Worm (Caenorhabditis elegans) whole organism, L1 larva: ENCODE results near the gene picd-1.

ENCODE experiments used
- C34B4.2 ChIP-seq: sonication (generic microtip); optimal IDR thresholded peaks from 2 replicates; lab custom pipeline; 2017; ENCODE audit warnings: mild to moderate bottlenecking, missing genetic modification characterization, missing compliant biosample characterization
- aha-1 ChIP-seq: fragments of 150-350 bp; optimal IDR thresholded peaks from 2 replicates; lab custom pipeline; 2014; ENCODE audit warnings: missing biosample characterization, missing genetic modification characterization
- ceh-63 ChIP-seq: fragments of 200-800 bp; sonication (Bioruptor generic); optimal IDR thresholded peaks from 2 replicates; lab custom pipeline; 2018; ENCODE audit warnings: mild to moderate bottlenecking, missing genetic modification characterization, missing compliant biosample characterization
- ceh-8 ChIP-seq: fragments of 200-800 bp; sonication (Bioruptor generic); optimal IDR thresholded peaks from 2 replicates; lab custom pipeline; 2018; ENCODE audit warnings: mild to moderate bottlenecking, missing genetic modification characterization, moderate library complexity, missing compliant biosample characterization
- ceh-82 ChIP-seq, 3 experiments: fragments of 150-350 bp in 1 of 3; sonication (generic microtip) in 2 of 3; optimal IDR thresholded peaks; 2 replicates each; lab custom pipeline; 2014 to 2017; ENCODE audit warnings: missing biosample characterization in 3 of 3, missing genetic modification characterization in 3 of 3
- ceh-88 ChIP-seq: fragments of 200-800 bp; sonication (Bioruptor generic); IDR thresholded peaks from 2 replicates; pipeline ENCODE4 v1.3.6; 2022; ENCODE audit warnings: missing genetic modification characterization, missing compliant biosample characterization
- ceh-90 ChIP-seq: sonication (generic microtip); optimal IDR thresholded peaks from 2 replicates; lab custom pipeline; 2016; ENCODE audit warnings: missing genetic modification characterization, missing compliant biosample characterization
- dpl-1 ChIP-seq, 3 experiments: fragments of 150-350 bp in 2 of 3; sonication (generic microtip) in 1 of 3; optimal IDR thresholded peaks; 2 replicates each; lab custom pipeline; 2014 to 2017; ENCODE audit warnings: missing biosample characterization in 3 of 3, missing genetic modification characterization in 3 of 3, missing genetic modification reagents in 3 of 3
- dsc-1 ChIP-seq: sonication (generic microtip); optimal IDR thresholded peaks from 2 replicates; lab custom pipeline; 2016; ENCODE audit warnings: mild to moderate bottlenecking, missing genetic modification characterization, missing compliant biosample characterization
- efl-1 ChIP-seq, 4 experiments: fragments of 150-350 bp; optimal IDR thresholded peaks in 3 of 4; peaks in 1 of 4; 1 replicate in 1 of 4; 2 replicates in 3 of 4; lab custom pipeline; 2014; ENCODE audit warnings: missing biosample characterization in 2 of 4, missing genetic modification characterization in 2 of 4, missing genetic modification reagents in 2 of 4
- efl-3 ChIP-seq: fragments of 200-800 bp; sonication (Bioruptor generic); optimal IDR thresholded peaks from 2 replicates; lab custom pipeline; 2018; ENCODE audit warnings: mild to moderate bottlenecking, missing genetic modification characterization, missing compliant biosample characterization
- egl-13 ChIP-seq: sonication (generic microtip); optimal IDR thresholded peaks from 2 replicates; lab custom pipeline; 2016; ENCODE audit warnings: missing genotype, missing genetic modification reagents, missing genetic modification characterization, missing compliant biosample characterization
- elt-2 ChIP-seq: sonication (generic microtip); optimal IDR thresholded peaks from 2 replicates; lab custom pipeline; 2016; ENCODE audit warnings: missing genetic modification characterization, mild to moderate bottlenecking, inconsistent platforms, missing compliant biosample characterization, missing genetic modification reagents
- elt-3 ChIP-seq, 6 experiments: fragments of 150-350 bp in 1 of 6; sonication (generic microtip); optimal IDR thresholded peaks; 2 replicates each; lab custom pipeline; 2017 to 2018; ENCODE audit warnings: missing biosample characterization in 6 of 6, missing genetic modification characterization in 6 of 6, inconsistent platforms in 1 of 6
- fkh-8 ChIP-seq: sonication (generic microtip); optimal IDR thresholded peaks from 2 replicates; lab custom pipeline; 2016; ENCODE audit warnings: mild to moderate bottlenecking, missing genetic modification characterization, missing compliant biosample characterization
- fos-1 ChIP-seq: fragments of 150-350 bp; optimal IDR thresholded peaks from 2 replicates; lab custom pipeline; 2014; ENCODE audit warnings: missing biosample characterization, missing genetic modification characterization
- hpl-2 ChIP-seq: fragments of 150-350 bp; optimal IDR thresholded peaks from 2 replicates; lab custom pipeline; 2014; ENCODE audit warnings: missing biosample characterization, missing genetic modification reagents, missing genetic modification characterization
- irx-1 ChIP-seq: sonication (generic microtip); optimal IDR thresholded peaks from 2 replicates; lab custom pipeline; 2016; ENCODE audit warnings: missing genetic modification characterization, missing compliant biosample characterization
- jun-1 ChIP-seq: fragments of 150-350 bp; optimal IDR thresholded peaks from 2 replicates; lab custom pipeline; 2014; ENCODE audit warnings: missing biosample characterization, missing genetic modification reagents, missing genetic modification characterization
- lin-14 ChIP-seq: fragments of 200-800 bp; sonication (Bioruptor generic); optimal IDR thresholded peaks from 2 replicates; lab custom pipeline; 2018; ENCODE audit warnings: mild to moderate bottlenecking, missing genetic modification characterization, moderate library complexity, missing compliant biosample characterization
- lin-15B ChIP-seq: fragments of 150-350 bp; sonication (generic microtip); optimal IDR thresholded peaks from 3 replicates; lab custom pipeline; 2014; ENCODE audit warnings: missing biosample characterization, missing genetic modification characterization
- lin-35 ChIP-seq, 2 experiments: fragments of 150-350 bp; optimal IDR thresholded peaks; 2 replicates each; lab custom pipeline; 2014; ENCODE audit warnings: missing biosample characterization in 2 of 2, missing genetic modification characterization in 2 of 2, missing genetic modification reagents in 2 of 2
- lin-39 ChIP-seq: fragments of 150-350 bp; optimal IDR thresholded peaks from 2 replicates; lab custom pipeline; 2014; ENCODE audit warnings: missing biosample characterization, missing genetic modification reagents, missing genetic modification characterization
- lsy-2 ChIP-seq, 2 experiments: fragments of 150-350 bp; optimal IDR thresholded peaks; 2 replicates each; lab custom pipeline; 2014; ENCODE audit warnings: missing biosample characterization in 2 of 2, missing genetic modification characterization in 2 of 2
- mab-9 ChIP-seq: fragments of 200-800 bp; sonication (Bioruptor generic); IDR thresholded peaks from 2 replicates; pipeline ENCODE4 v1.3.6; 2022; ENCODE audit warnings: missing genetic modification reagents, missing genetic modification characterization, missing compliant biosample characterization
- mdl-1 ChIP-seq, 2 experiments: fragments of 150-350 bp; optimal IDR thresholded peaks; 2 replicates each; lab custom pipeline; 2014 to 2017; ENCODE audit warnings: missing biosample characterization in 2 of 2, missing genetic modification characterization in 2 of 2, inconsistent platforms in 1 of 2
- mef-2 ChIP-seq: fragments of 150-350 bp; optimal IDR thresholded peaks from 2 replicates; lab custom pipeline; 2014; ENCODE audit warnings: missing biosample characterization, missing genetic modification characterization
- nhr-11 ChIP-seq: fragments of 150-350 bp; optimal IDR thresholded peaks from 2 replicates; lab custom pipeline; 2014; ENCODE audit warnings: missing biosample characterization, missing genetic modification characterization
- nhr-12 ChIP-seq: sonication (generic microtip); optimal IDR thresholded peaks from 2 replicates; lab custom pipeline; 2017; ENCODE audit warnings: missing biosample characterization, missing genetic modification characterization
- nhr-19 ChIP-seq: fragments of 200-800 bp; sonication (Bioruptor generic); conservative IDR thresholded peaks from 2 replicates; pipeline ENCODE4 v1.3.6; 2022; ENCODE audit warnings: missing genetic modification characterization, missing compliant biosample characterization
- nhr-237 ChIP-seq: fragments of 150-350 bp; optimal IDR thresholded peaks from 2 replicates; lab custom pipeline; 2014; ENCODE audit warnings: missing biosample characterization, missing genetic modification characterization
- nhr-28 ChIP-seq: fragments of 150-350 bp; optimal IDR thresholded peaks from 2 replicates; lab custom pipeline; 2014; ENCODE audit warnings: missing biosample characterization, missing genetic modification characterization
- nhr-47 ChIP-seq: sonication (generic microtip); optimal IDR thresholded peaks from 2 replicates; lab custom pipeline; 2016; ENCODE audit warnings: mild to moderate bottlenecking, missing genetic modification characterization, moderate library complexity, missing compliant biosample characterization
- nhr-90 ChIP-seq: sonication (generic microtip); optimal IDR thresholded peaks from 2 replicates; lab custom pipeline; 2016; ENCODE audit warnings: mild to moderate bottlenecking, missing genetic modification characterization, missing compliant biosample characterization; ENCODE audit not compliant: poor library complexity
- pqm-1 ChIP-seq: sonication (generic microtip); optimal IDR thresholded peaks from 3 replicates; lab custom pipeline; 2017; ENCODE audit warnings: missing biosample characterization, missing genetic modification characterization
- skn-1 ChIP-seq: fragments of 150-350 bp; optimal IDR thresholded peaks from 2 replicates; lab custom pipeline; 2014; ENCODE audit warnings: missing biosample characterization, missing genetic modification characterization
- snpc-4 ChIP-seq: fragments of 150-350 bp; optimal IDR thresholded peaks from 2 replicates; lab custom pipeline; 2014; ENCODE audit warnings: missing biosample characterization, missing genetic modification characterization
- snu-23 ChIP-seq: sonication (generic microtip); optimal IDR thresholded peaks from 2 replicates; lab custom pipeline; 2016; ENCODE audit warnings: missing genetic modification characterization, missing compliant biosample characterization
- sox-4 ChIP-seq: sonication (generic microtip); optimal IDR thresholded peaks from 2 replicates; lab custom pipeline; 2016; ENCODE audit warnings: missing genetic modification characterization, missing compliant biosample characterization
- sup-37 ChIP-seq: fragments of 200-800 bp; sonication (Bioruptor generic); optimal IDR thresholded peaks from 2 replicates; lab custom pipeline; 2018; ENCODE audit warnings: mild to moderate bottlenecking, missing genetic modification characterization, missing compliant biosample characterization
- swsn-7 ChIP-seq: sonication (generic microtip); optimal IDR thresholded peaks from 2 replicates; lab custom pipeline; 2016; ENCODE audit warnings: missing genetic modification characterization, missing compliant biosample characterization
- tbx-2 ChIP-seq: sonication (generic microtip); optimal IDR thresholded peaks from 2 replicates; lab custom pipeline; 2016; ENCODE audit warnings: missing genetic modification characterization, missing compliant biosample characterization
- tlp-1 ChIP-seq: fragments of 150-350 bp; optimal IDR thresholded peaks from 2 replicates; lab custom pipeline; 2014; ENCODE audit warnings: missing biosample characterization, missing genetic modification characterization
- unc-130 ChIP-seq: fragments of 150-350 bp; optimal IDR thresholded peaks from 2 replicates; lab custom pipeline; 2017; ENCODE audit warnings: missing biosample characterization, missing genetic modification characterization, inconsistent platforms
- unc-30 ChIP-seq: sonication (generic microtip); optimal IDR thresholded peaks from 2 replicates; lab custom pipeline; 2017; ENCODE audit warnings: missing biosample characterization, missing genetic modification characterization
- unc-62 ChIP-seq: fragments of 150-350 bp; optimal IDR thresholded peaks from 2 replicates; lab custom pipeline; 2014; ENCODE audit warnings: missing biosample characterization, missing genetic modification reagents, missing genetic modification characterization
- unc-86 ChIP-seq: sonication (generic microtip); optimal IDR thresholded peaks from 2 replicates; lab custom pipeline; 2016; ENCODE audit warnings: missing genetic modification characterization, missing compliant biosample characterization
- unc-98 ChIP-seq: fragments of 200-800 bp; sonication (Bioruptor generic); IDR thresholded peaks from 2 replicates; pipeline ENCODE4 v1.3.6; 2022; ENCODE audit warnings: missing genetic modification characterization, missing compliant biosample characterization
- xbp-1 ChIP-seq: sonication (generic microtip); optimal IDR thresholded peaks from 2 replicates; lab custom pipeline; 2016; ENCODE audit warnings: missing genetic modification characterization, missing compliant biosample characterization
- ztf-11 ChIP-seq, 2 experiments: sonication (generic microtip); optimal IDR thresholded peaks; 2 replicates each; lab custom pipeline; 2016 to 2017; ENCODE audit warnings: missing genetic modification characterization in 2 of 2, missing biosample characterization in 1 of 2, missing compliant biosample characterization in 1 of 2
- ztf-4 ChIP-seq: fragments of 150-350 bp; optimal IDR thresholded peaks from 2 replicates; lab custom pipeline; 2014; ENCODE audit warnings: missing biosample characterization, missing genetic modification characterization

The picd-1 gene

ce11 chrV:153867-154266 is 49.2 kb downstream of the picd-1 start:
- no peak for TF ChIP-seq unc-86 (tag; lab: Kevin White, UChicago)
- no peak for TF ChIP-seq elt-3 (tag; optimal IDR thresholded peaks at IDR 0.05; lab: Kevin White, UChicago)
- TF ChIP-seq dsc-1 (tag; lab: Kevin White, UChicago): no peak
- no peak for TF ChIP-seq lsy-2 (tag; optimal IDR thresholded peaks at IDR 0.05; lab: Kevin White, UChicago)
- TF ChIP-seq efl-1 (optimal IDR thresholded peaks at IDR 0.05; lab: Kevin White, UChicago): no peak
- no peak for TF ChIP-seq efl-1 (GFP tag; optimal IDR thresholded peaks at IDR 0.05 in 1 of 2; lab: Kevin White, UChicago)
- no peak for TF ChIP-seq dpl-1 (GFP tag; optimal IDR thresholded peaks at IDR 0.05; lab: Kevin White, UChicago)
- TF ChIP-seq nhr-90 (tag; lab: Kevin White, UChicago): no peak
- no peak for TF ChIP-seq lin-35 (GFP tag; optimal IDR thresholded peaks at IDR 0.05; lab: Kevin White, UChicago)
- no peak for TF ChIP-seq snpc-4 (tag; lab: Kevin White, UChicago)

- TF ChIP-seq ceh-8 (no peak), unc-98 (GFP tag; lab: Robert Waterston, UW) (no peak), skn-1 (tag; lab: Kevin White, UChicago) (no peak), irx-1 (tag; lab: Kevin White, UChicago) (no peak), nhr-12 (no peak), lin-14 (GFP tag; lab: Kevin White, UChicago) (peak; percentile 73), lin-15B (tag; lab: Kevin White, UChicago) (no peak), ceh-88 (GFP tag; lab: Robert Waterston, UW) (no peak), aha-1 (tag; lab: Kevin White, UChicago) (no peak), nhr-90 (tag; lab: Kevin White, UChicago) (peak; percentile 33), mef-2 (tag; lab: Kevin White, UChicago) (no peak), elt-3 (tag; optimal IDR thresholded peaks at IDR 0.05; lab: Kevin White, UChicago) (no peak), elt-2 (no peak), tbx-2 (tag; lab: Kevin White, UChicago) (peak; percentile 31), jun-1 (tag; lab: Kevin White, UChicago) (no peak), sup-37 (GFP tag; lab: Kevin White, UChicago) (no peak), ceh-82 (tag; optimal IDR thresholded peaks at IDR 0.05; lab: Kevin White, UChicago) (peak in 1 of 3 experiments; percentile 14), nhr-19 (peak; percentile 13; the same call in 1 of the 2 replicates), xbp-1 (tag; lab: Kevin White, UChicago) (no peak), snu-23 (GFP tag; lab: Kevin White, UChicago) (peak; percentile 33), unc-130 (no peak), nhr-47 (tag; lab: Kevin White, UChicago) (peak; percentile 26), unc-30 (tag; lab: Kevin White, UChicago) (no peak), pqm-1 (no peak), unc-86 (tag; lab: Kevin White, UChicago) (no peak), egl-13 (no peak), fkh-8 (no peak), C34B4.2 (tag; lab: Kevin White, UChicago) (no peak), unc-62 (GFP tag; lab: Kevin White, UChicago) (no peak), nhr-11 (tag; lab: Kevin White, UChicago) (no peak), mab-9 (GFP tag; lab: Robert Waterston, UW) (no peak), tlp-1 (tag; lab: Kevin White, UChicago) (no peak), swsn-7 (tag; lab: Kevin White, UChicago) (peak; percentile 16), lin-39 (tag; lab: Kevin White, UChicago) (no peak), ztf-11 (tag; optimal IDR thresholded peaks at IDR 0.05; lab: Kevin White, UChicago) (no peak), ceh-90 (tag; lab: Kevin White, UChicago) (no peak), fos-1 (tag; lab: Kevin White, UChicago) (no peak), ztf-4 (tag; lab: Kevin White, UChicago) (no peak), nhr-237 (tag; lab: Kevin White, UChicago) (no peak), sox-4 (tag; lab: Kevin White, UChicago) (no peak), nhr-28 (tag; lab: Kevin White, UChicago) (no peak), efl-3 (GFP tag; lab: Kevin White, UChicago) (no peak), mdl-1 (tag; optimal IDR thresholded peaks at IDR 0.05; lab: Kevin White, UChicago) (peak in 1 of 2 experiments; percentile 77), hpl-2 (GFP tag; lab: Kevin White, UChicago) (no peak), ceh-63 (no peak)
Observed at ce11 chrV:155215-155614, 50.6 kb downstream of the picd-1 start.
